Fruit fly (Drosophila melanogaster): ENCODE results near the gene x16.
A peak's percentile ranks its signal among the peaks of the same experiment; 100 is the strongest.

Gene x16

DNA sequence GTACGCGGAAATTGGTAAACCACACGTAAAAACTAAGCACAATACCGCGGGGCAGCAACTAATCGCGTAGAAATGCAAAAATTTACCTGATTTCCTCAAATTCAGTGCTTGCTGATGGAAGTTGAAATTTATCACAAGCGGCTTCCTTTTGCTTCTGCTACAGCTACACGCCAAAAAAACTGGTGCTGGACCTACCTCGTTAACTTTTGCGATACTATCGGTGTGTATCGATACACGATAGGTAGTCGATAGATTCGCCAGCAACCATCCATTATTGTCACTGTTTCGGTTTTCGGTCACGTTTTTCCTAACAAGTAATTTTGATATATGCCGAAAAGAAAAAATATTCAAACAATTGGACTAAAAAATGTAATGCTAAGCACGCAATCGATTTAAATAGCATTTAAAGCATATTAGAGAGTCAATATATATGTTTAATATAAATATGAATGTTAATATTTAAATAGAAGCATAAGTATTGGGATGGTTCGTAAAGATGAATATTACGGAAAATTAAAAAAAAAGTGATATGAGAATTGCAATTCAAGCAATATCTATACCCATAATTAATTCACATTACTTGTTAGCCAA lies 47.5 kb upstream of the x16 start, which contains the start of gene Sumo (continued):
- TF ChIP-seq CG6683 (GFP tag; optimal IDR thresholded peaks at IDR 0.05): no peak
- TF ChIP-seq tin (GFP tag; optimal IDR thresholded peaks at IDR 0.05): no peak
- no peak for TF ChIP-seq pnt (GFP tag; optimal IDR thresholded peaks at IDR 0.05)
- peak; percentile 96 for TF ChIP-seq hbn (GFP tag; IDR thresholded peaks at IDR 0.05; ENCODE audit: partially characterized antibody)
- no peak for TF ChIP-seq jumu (GFP tag; optimal IDR thresholded peaks at IDR 0.05)
- peak; percentile 40 for TF ChIP-seq Sry-β (GFP tag; optimal IDR thresholded peaks at IDR 0.05)
- TF ChIP-seq toy (GFP tag; IDR thresholded peaks at IDR 0.05): no peak
- no peak for TF ChIP-seq CG4360 (GFP tag; IDR thresholded peaks at IDR 0.05)
- no peak for TF ChIP-seq CG10959 (GFP tag; IDR thresholded peaks at IDR 0.05)
- no peak for TF ChIP-seq Hr78 (GFP tag; optimal IDR thresholded peaks at IDR 0.05)
- TF ChIP-seq CG8765 (GFP tag; IDR thresholded peaks at IDR 0.05): peak; percentile 25; the same call in 1 of the 2 replicates
- TF ChIP-seq sc (optimal IDR thresholded peaks at IDR 0.05): no peak
- no peak for TF ChIP-seq sc (GFP tag; optimal IDR thresholded peaks at IDR 0.05)
- TF ChIP-seq Hr3 (GFP tag; optimal IDR thresholded peaks at IDR 0.05): peak; percentile 17
- TF ChIP-seq Gsc (GFP tag; IDR thresholded peaks at IDR 0.05): no peak
- no peak for TF ChIP-seq CG2202 (tag; optimal IDR thresholded peaks at IDR 0.05)
- peak; percentile 99 for TF ChIP-seq Bgb (GFP tag; IDR thresholded peaks at IDR 0.05; ENCODE audit: partially characterized antibody)
- no peak for TF ChIP-seq schlank (tag; optimal IDR thresholded peaks at IDR 0.05)
- TF ChIP-seq CG34224 (GFP tag; IDR thresholded peaks at IDR 0.05; ENCODE audit: partially characterized antibody): peak; percentile 98
- no peak for TF ChIP-seq Ada2b (GFP tag; IDR thresholded peaks at IDR 0.05)
- no peak for TF ChIP-seq ro (GFP tag; IDR thresholded peaks at IDR 0.05)
- TF ChIP-seq MTF-1 (GFP tag; optimal IDR thresholded peaks at IDR 0.05; ENCODE audit: borderline replicate concordance): no peak
- TF ChIP-seq disco-r (GFP tag; optimal IDR thresholded peaks at IDR 0.05): no peak
- no peak for TF ChIP-seq Spps (tag; optimal IDR thresholded peaks at IDR 0.05)
- TF ChIP-seq Lhr (GFP tag; optimal IDR thresholded peaks at IDR 0.05): peak; percentile 15
- peak; percentile 93 for TF ChIP-seq CG2129 (GFP tag; IDR thresholded peaks at IDR 0.05; ENCODE audit: partially characterized antibody)
- peak; percentile 86 for TF ChIP-seq NFAT (GFP tag; IDR thresholded peaks at IDR 0.05)
- TF ChIP-seq sna (GFP tag; IDR thresholded peaks at IDR 0.05; ENCODE audit: partially characterized antibody): peak; percentile 85
- TF ChIP-seq CG13287 (GFP tag; IDR thresholded peaks at IDR 0.05; ENCODE audit: partially characterized antibody): peak; percentile 94
- TF ChIP-seq CG7271 (tag; optimal IDR thresholded peaks at IDR 0.05): no peak
- peak; percentile 98 for TF ChIP-seq BEAF-32 (GFP tag; optimal IDR thresholded peaks at IDR 0.05)

DNA sequence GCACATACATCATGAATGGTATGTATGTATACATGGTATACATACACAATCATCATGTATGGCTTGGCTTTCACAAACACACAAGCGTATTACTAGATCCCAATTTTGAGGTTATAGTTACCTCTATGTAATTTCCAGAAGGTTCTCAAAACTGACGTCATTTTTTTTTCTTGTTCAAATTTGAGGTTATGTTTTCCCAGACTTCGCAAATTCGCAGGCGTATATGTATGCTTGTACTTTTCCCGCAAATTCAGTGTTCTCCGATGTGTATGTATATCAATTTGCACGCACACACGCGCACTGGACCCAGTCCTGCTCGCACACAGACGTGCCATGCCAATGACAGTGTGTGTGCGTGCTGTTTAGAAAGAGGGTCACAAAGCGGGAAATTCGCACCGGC lies 46.3 kb upstream of the x16 start:
- TF ChIP-seq Nf-YC (tag; optimal IDR thresholded peaks at IDR 0.05) (peak; percentile 9), MESR4 (GFP tag; optimal IDR thresholded peaks at IDR 0.05) (peak; percentile 43), CG4360 (GFP tag; IDR thresholded peaks at IDR 0.05) (no peak; the same call in 1 of the 2 replicates), CG12744 (GFP tag; optimal IDR thresholded peaks at IDR 0.05) (no peak), wek (GFP tag; optimal IDR thresholded peaks at IDR 0.05) (peak; percentile 12), luna (GFP tag; optimal IDR thresholded peaks at IDR 0.05) (no peak), Nf-YA (GFP tag; IDR thresholded peaks at IDR 0.05) (no peak), chm (GFP tag; IDR thresholded peaks at IDR 0.05) (peak; percentile 40; the same call in 1 of the 2 replicates), CG10366 (GFP tag; IDR thresholded peaks at IDR 0.05) (no peak), tll (GFP tag; optimal IDR thresholded peaks at IDR 0.05) (no peak), CG6791 (GFP tag; IDR thresholded peaks at IDR 0.05; ENCODE audit: partially characterized antibody) (peak; percentile 68), ewg (GFP tag; optimal IDR thresholded peaks at IDR 0.05) (peak; percentile 85), CG13894 (tag; optimal IDR thresholded peaks at IDR 0.05) (peak; percentile 63), YL-1 (GFP tag; optimal IDR thresholded peaks at IDR 0.05) (peak; percentile 76), nom (GFP tag; optimal IDR thresholded peaks at IDR 0.05) (peak; percentile 55), row (GFP tag; IDR thresholded peaks at IDR 0.05) (peak; percentile 20; the same call in 1 of the 3 replicates), bbx (GFP tag; IDR thresholded peaks at IDR 0.05; ENCODE audit: partially characterized antibody) (no peak), abd-A (tag; optimal IDR thresholded peaks at IDR 0.05) (no peak), nerfin-1 (tag; optimal IDR thresholded peaks at IDR 0.05) (peak; percentile 7), Doc3 (GFP tag; IDR thresholded peaks at IDR 0.05; ENCODE audit: partially characterized antibody) (no peak)

Measured in whole organism, embryonic.